Fruit fly (Drosophila melanogaster): Measurements from ENCODE around the gene att-ORFB.

DNA sequence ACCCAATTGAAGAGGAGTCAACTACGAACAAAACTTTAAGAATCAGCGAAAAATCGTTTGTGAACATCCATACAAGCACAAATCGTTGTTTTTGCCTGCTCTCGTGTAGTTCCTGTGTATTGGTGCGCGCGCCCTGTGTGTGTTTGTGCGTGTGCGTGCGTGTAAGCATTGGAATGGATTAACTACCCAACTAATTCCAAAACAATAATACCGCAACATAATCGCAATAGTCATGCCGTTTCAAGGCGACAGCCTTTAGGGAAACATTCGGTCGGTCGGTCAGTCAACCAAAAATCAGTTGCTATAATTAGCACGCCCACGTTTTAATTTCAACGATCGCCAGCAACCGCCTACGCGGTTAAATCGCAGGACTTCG lies 39.3 kb upstream of the att-ORFB start:
- no peak for TF ChIP-seq dac (GFP tag; optimal IDR thresholded peaks at IDR 0.05)
- TF ChIP-seq vri (GFP tag; optimal IDR thresholded peaks at IDR 0.05) = no peak
- no peak for TF ChIP-seq CG7368 (GFP tag; optimal IDR thresholded peaks at IDR 0.05)
- no peak for TF ChIP-seq CG4318 (GFP tag; optimal IDR thresholded peaks at IDR 0.05)
- TF ChIP-seq fkh (GFP tag; optimal IDR thresholded peaks at IDR 0.05) = no peak

Measured in whole organism, prepupa.